Worm (Caenorhabditis elegans) whole organism, young adult: ENCODE data around the gene srj-25.
A peak's percentile ranks its signal among the peaks of the same experiment; 100 is the strongest.

Experiments
- B0261.1 ChIP-seq: sonication (generic microtip); optimal IDR thresholded peaks from 2 replicates; lab custom pipeline; 2016; ENCODE audit warnings: mild to moderate bottlenecking, missing genetic modification characterization, moderate library complexity, missing compliant biosample characterization
- B0336.3 ChIP-seq: fragments of 200-800 bp; sonication (Bioruptor generic); IDR thresholded peaks from 2 replicates; pipeline ENCODE4 v1.3.6; 2022; ENCODE audit warnings: missing genetic modification characterization, missing compliant biosample characterization
- C17E4.6 ChIP-seq: fragments of 200-800 bp; sonication (Bioruptor generic); IDR thresholded peaks from 2 replicates; pipeline ENCODE4 v1.3.6; 2022; ENCODE audit warnings: missing genetic modification reagents, missing genetic modification characterization, missing compliant biosample characterization
- F52B5.7 ChIP-seq: sonication (generic microtip); optimal IDR thresholded peaks from 2 replicates; lab custom pipeline; 2016; ENCODE audit warnings: mild to moderate bottlenecking, missing genetic modification characterization, missing compliant biosample characterization
- F57C9.4 ChIP-seq: sonication (generic microtip); optimal IDR thresholded peaks from 2 replicates; lab custom pipeline; 2017; ENCODE audit warnings: mild to moderate bottlenecking, missing genetic modification characterization, missing compliant biosample characterization
- K12H6.12 ChIP-seq: fragments of 200-800 bp; sonication (Bioruptor generic); optimal IDR thresholded peaks from 2 replicates; lab custom pipeline; 2018; ENCODE audit warnings: mild to moderate bottlenecking, missing genetic modification characterization, missing compliant biosample characterization
- Y53G8AR.9 ChIP-seq: fragments of 200-800 bp; sonication (Bioruptor generic); conservative IDR thresholded peaks from 2 replicates; pipeline ENCODE4 v1.3.6; 2022; ENCODE audit warnings: missing genetic modification reagents, missing genetic modification characterization, missing compliant biosample characterization
- Y56A3A.18 ChIP-seq: fragments of 200-800 bp; sonication (Bioruptor generic); IDR thresholded peaks from 2 replicates; pipeline ENCODE4 v1.3.6; 2022; ENCODE audit warnings: missing genetic modification reagents, missing genetic modification characterization, missing compliant biosample characterization
- Y95B8A.8 ChIP-seq: fragments of 200-800 bp; sonication (Bioruptor generic); IDR thresholded peaks from 2 replicates; pipeline ENCODE4 v1.3.6; 2022; ENCODE audit warnings: missing genetic modification reagents, missing genetic modification characterization, missing compliant biosample characterization
- akir-1 ChIP-seq: fragments of 200-800 bp; sonication (Bioruptor generic); optimal IDR thresholded peaks from 2 replicates; lab custom pipeline; 2018; ENCODE audit warnings: mild to moderate bottlenecking, missing genetic modification characterization, moderate library complexity, missing compliant biosample characterization
- aptf-2 ChIP-seq: fragments of 200-800 bp; sonication (Bioruptor generic); conservative IDR thresholded peaks from 2 replicates; pipeline ENCODE4 v1.3.6; 2022; ENCODE audit warnings: missing genetic modification reagents, missing genetic modification characterization, missing compliant biosample characterization
- athp-1 ChIP-seq: sonication (generic microtip); optimal IDR thresholded peaks from 2 replicates; lab custom pipeline; 2017; ENCODE audit warnings: mild to moderate bottlenecking, missing genetic modification characterization, missing compliant biosample characterization
- attf-3 ChIP-seq: fragments of 200-800 bp; sonication (Bioruptor generic); conservative IDR thresholded peaks from 2 replicates; pipeline ENCODE4 v1.3.6; 2022; ENCODE audit warnings: missing genetic modification reagents, missing genetic modification characterization, missing compliant biosample characterization
- ceh-100 ChIP-seq: fragments of 200-800 bp; sonication (Bioruptor generic); IDR thresholded peaks from 2 replicates; pipeline ENCODE4 v1.3.6; 2022; ENCODE audit warnings: missing genetic modification reagents, missing genetic modification characterization, missing compliant biosample characterization
- ceh-40 ChIP-seq: fragments of 200-800 bp; sonication (Bioruptor generic); IDR thresholded peaks from 2 replicates; pipeline ENCODE4 v1.3.6; 2022; ENCODE audit warnings: missing genetic modification characterization, missing compliant biosample characterization
- chd-7 ChIP-seq: sonication (generic microtip); optimal IDR thresholded peaks from 2 replicates; lab custom pipeline; 2016; ENCODE audit warnings: mild to moderate bottlenecking, missing genetic modification characterization, moderate library complexity, missing compliant biosample characterization
- dpl-1 ChIP-seq: fragments of 150-350 bp; optimal IDR thresholded peaks from 2 replicates; lab custom pipeline; 2014; ENCODE audit warnings: missing biosample characterization, missing genetic modification reagents, missing genetic modification characterization
- ekl-4 ChIP-seq: fragments of 200-800 bp; sonication (Bioruptor generic); IDR thresholded peaks from 2 replicates; pipeline ENCODE4 v1.3.6; 2022; ENCODE audit warnings: missing genetic modification reagents, missing genetic modification characterization, missing compliant biosample characterization
- fkh-3 ChIP-seq: sonication (generic microtip); optimal IDR thresholded peaks from 2 replicates; lab custom pipeline; 2016; ENCODE audit warnings: mild to moderate bottlenecking, missing genetic modification characterization, missing compliant biosample characterization
- him-1 ChIP-seq: sonication (generic microtip); optimal IDR thresholded peaks from 2 replicates; lab custom pipeline; 2016; ENCODE audit warnings: missing genotype, missing genetic modification reagents, missing genetic modification characterization, missing compliant biosample characterization
- let-526 ChIP-seq: fragments of 200-800 bp; sonication (Bioruptor generic); IDR thresholded peaks from 2 replicates; pipeline ENCODE4 v1.3.6; 2022; ENCODE audit warnings: missing genetic modification reagents, missing genetic modification characterization, missing compliant biosample characterization
- let-607 ChIP-seq, 2 experiments: fragments of 200-800 bp in 1 of 2; sonication (Bioruptor generic) in 1 of 2; sonication (generic microtip) in 1 of 2; optimal IDR thresholded peaks; 2 replicates each; lab custom pipeline; 2016 to 2018; ENCODE audit warnings: mild to moderate bottlenecking in 2 of 2, missing compliant biosample characterization in 2 of 2, missing genetic modification characterization in 2 of 2, moderate library complexity in 2 of 2, missing genotype in 1 of 2
- lsl-1 ChIP-seq: fragments of 200-800 bp; sonication (Bioruptor generic); optimal IDR thresholded peaks from 2 replicates; lab custom pipeline; 2018; ENCODE audit warnings: mild to moderate bottlenecking, missing genetic modification characterization, moderate library complexity, missing compliant biosample characterization
- lsy-27 ChIP-seq: sonication (generic microtip); optimal IDR thresholded peaks from 2 replicates; lab custom pipeline; 2017; ENCODE audit warnings: missing genetic modification characterization, mild to moderate bottlenecking, missing compliant biosample characterization, antibody characterized with exemption, missing genotype, borderline replicate concordance; ENCODE audit not compliant: insufficient read depth
- madf-10 ChIP-seq: sonication (generic microtip); optimal IDR thresholded peaks from 2 replicates; lab custom pipeline; 2016; ENCODE audit warnings: mild to moderate bottlenecking, missing genetic modification characterization, missing compliant biosample characterization
- madf-6 ChIP-seq: fragments of 200-800 bp; sonication (Bioruptor generic); IDR thresholded peaks from 2 replicates; pipeline ENCODE4 v1.3.6; 2022; ENCODE audit warnings: missing genetic modification reagents, missing genetic modification characterization, missing compliant biosample characterization
- madf-8 ChIP-seq: fragments of 200-800 bp; sonication (Bioruptor generic); conservative IDR thresholded peaks from 2 replicates; pipeline ENCODE4 v1.3.6; 2022; ENCODE audit warnings: missing genetic modification reagents, missing genetic modification characterization, missing compliant biosample characterization
- mcd-1 ChIP-seq: fragments of 200-800 bp; sonication (Bioruptor generic); IDR thresholded peaks from 2 replicates; pipeline ENCODE4 v1.3.6; 2022; ENCODE audit warnings: missing genetic modification reagents, missing genetic modification characterization, missing compliant biosample characterization
- mel-28 ChIP-seq: sonication (generic microtip); optimal IDR thresholded peaks from 2 replicates; lab custom pipeline; 2016; ENCODE audit warnings: borderline replicate concordance, mild to moderate bottlenecking, missing genetic modification characterization, missing compliant biosample characterization
- mes-4 ChIP-seq: sonication (generic microtip); optimal IDR thresholded peaks from 2 replicates; lab custom pipeline; 2016; ENCODE audit warnings: missing genotype, missing genetic modification characterization, missing compliant biosample characterization
- mxl-1 ChIP-seq: sonication (generic microtip); optimal IDR thresholded peaks from 2 replicates; lab custom pipeline; 2016; ENCODE audit warnings: missing genetic modification characterization, missing compliant biosample characterization
- nfya-1 ChIP-seq: sonication (generic microtip); optimal IDR thresholded peaks from 2 replicates; lab custom pipeline; 2017; ENCODE audit warnings: antibody characterized with exemption, missing compliant biosample characterization, missing genetic modification characterization, borderline replicate concordance; ENCODE audit not compliant: insufficient read depth
- nhr-120 ChIP-seq: fragments of 200-800 bp; sonication (Bioruptor generic); IDR thresholded peaks from 2 replicates; pipeline ENCODE4 v1.3.6; 2022; ENCODE audit warnings: missing genetic modification characterization, missing compliant biosample characterization
- nhr-27 ChIP-seq: fragments of 200-800 bp; sonication (Bioruptor generic); optimal IDR thresholded peaks from 2 replicates; lab custom pipeline; 2018; ENCODE audit warnings: mild to moderate bottlenecking, missing genetic modification characterization, moderate library complexity, missing compliant biosample characterization
- nhr-90 ChIP-seq: sonication (generic microtip); optimal IDR thresholded peaks from 2 replicates; lab custom pipeline; 2016; ENCODE audit warnings: missing genotype, mild to moderate bottlenecking, missing genetic modification characterization, missing compliant biosample characterization
- pbrm-1 ChIP-seq: fragments of 200-800 bp; sonication (Bioruptor generic); IDR thresholded peaks from 2 replicates; pipeline ENCODE4 v1.3.6; 2022; ENCODE audit warnings: missing genetic modification reagents, missing genetic modification characterization, missing compliant biosample characterization
- pha-4 ChIP-seq: fragments of 150-350 bp; sonication (generic microtip); optimal IDR thresholded peaks from 2 replicates; lab custom pipeline; 2014; ENCODE audit warnings: missing biosample characterization, missing genetic modification reagents, missing genetic modification characterization
- rcor-1 ChIP-seq: fragments of 200-800 bp; sonication (Bioruptor generic); IDR thresholded peaks from 2 replicates; pipeline ENCODE4 v1.3.6; 2022; ENCODE audit warnings: missing genetic modification reagents, missing genetic modification characterization, missing compliant biosample characterization
- repo-1 ChIP-seq: sonication (generic microtip); optimal IDR thresholded peaks from 2 replicates; lab custom pipeline; 2017; ENCODE audit warnings: mild to moderate bottlenecking, missing genetic modification characterization, missing compliant biosample characterization
- sea-2 ChIP-seq: fragments of 200-800 bp; sonication (Bioruptor generic); IDR thresholded peaks from 2 replicates; pipeline ENCODE4 v1.3.6; 2022; ENCODE audit warnings: missing genetic modification characterization, missing compliant biosample characterization
- snpc-4 ChIP-seq, 5 experiments: fragments of 150-350 bp in 1 of 5; sonication (generic microtip) in 4 of 5; optimal IDR thresholded peaks; 2 replicates each; lab custom pipeline; 2014 to 2018; ENCODE audit warnings: missing genetic modification characterization in 5 of 5, missing biosample characterization in 3 of 5, antibody characterized with exemption in 2 of 5, mild to moderate bottlenecking in 2 of 5, missing compliant biosample characterization in 2 of 5, missing genotype in 2 of 5, moderate library complexity in 2 of 5, missing genetic modification reagents in 1 of 5
- somi-1 ChIP-seq: fragments of 200-800 bp; sonication (Bioruptor generic); optimal IDR thresholded peaks from 2 replicates; lab custom pipeline; 2018; ENCODE audit warnings: mild to moderate bottlenecking, missing genetic modification characterization, missing compliant biosample characterization
- sptf-2 ChIP-seq: fragments of 200-800 bp; sonication (Bioruptor generic); optimal IDR thresholded peaks from 2 replicates; lab custom pipeline; 2018; ENCODE audit warnings: mild to moderate bottlenecking, missing genetic modification characterization, missing compliant biosample characterization
- tbp1 ChIP-seq: fragments of 200-800 bp; sonication (Bioruptor generic); optimal IDR thresholded peaks from 2 replicates; lab custom pipeline; 2018; ENCODE audit warnings: mild to moderate bottlenecking, missing genetic modification characterization, missing compliant biosample characterization
- tlf-1 ChIP-seq: fragments of 200-800 bp; sonication (Bioruptor generic); optimal IDR thresholded peaks from 2 replicates; lab custom pipeline; 2018; ENCODE audit warnings: mild to moderate bottlenecking, missing genetic modification characterization, missing compliant biosample characterization
- unc-62 ChIP-seq: fragments of 150-350 bp; optimal IDR thresholded peaks from 2 replicates; lab custom pipeline; 2014; ENCODE audit warnings: missing biosample characterization, missing genetic modification reagents, missing genetic modification characterization
- ztf-22 ChIP-seq: fragments of 200-800 bp; sonication (Bioruptor generic); optimal IDR thresholded peaks from 2 replicates; lab custom pipeline; 2018; ENCODE audit warnings: mild to moderate bottlenecking, missing genetic modification characterization, moderate library complexity, missing compliant biosample characterization
- ztf-28 ChIP-seq: fragments of 200-800 bp; sonication (Bioruptor generic); IDR thresholded peaks from 2 replicates; pipeline ENCODE4 v1.3.6; 2022; ENCODE audit warnings: missing genetic modification reagents, missing genetic modification characterization, missing compliant biosample characterization

srj-25 gene

DNA sequence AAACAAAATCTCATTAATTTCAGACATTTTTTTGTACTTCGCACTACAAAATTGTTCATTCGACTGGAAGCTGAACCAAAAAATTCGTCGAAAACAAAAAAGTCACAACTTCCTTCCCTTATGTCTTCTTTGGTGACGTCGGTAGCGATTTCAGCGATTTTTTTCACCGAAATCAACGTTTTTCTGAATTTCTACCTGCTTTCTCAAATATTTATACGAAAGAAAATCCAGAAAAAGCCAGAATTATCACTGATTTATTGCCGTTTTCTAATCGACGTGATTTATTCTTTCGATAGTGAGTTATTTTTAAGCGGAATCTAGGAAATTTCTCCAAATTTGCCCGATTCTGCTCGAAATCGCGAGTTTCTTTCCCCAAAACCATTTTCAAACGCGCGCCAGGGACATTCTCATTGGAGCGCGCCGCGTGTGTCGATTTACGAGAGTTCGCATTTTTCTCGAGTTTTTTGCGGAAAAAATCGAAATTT lies 38.8 kb upstream of the srj-25 start, which contains the start of gene srbc-58 (continued):
- TF ChIP-seq lsy-27 (tag; lab: Kevin White, UChicago): no peak
- TF ChIP-seq ceh-100: no peak
- no peak for TF ChIP-seq C17E4.6
- TF ChIP-seq B0336.3 (GFP tag; lab: Robert Waterston, UW): peak; percentile 83
- TF ChIP-seq madf-6 (GFP tag; lab: Robert Waterston, UW): peak; percentile 27
- no peak for TF ChIP-seq F57C9.4
- TF ChIP-seq snpc-4 (GFP tag; optimal IDR thresholded peaks at IDR 0.05; lab: Kevin White, UChicago): no peak
- peak in 2 of 4 experiments; percentile 10 to 39 for TF ChIP-seq snpc-4 (tag; optimal IDR thresholded peaks at IDR 0.05; lab: Kevin White, UChicago)
- TF ChIP-seq athp-1 (tag; lab: Kevin White, UChicago): no peak
- TF ChIP-seq nhr-27 (tag; lab: Kevin White, UChicago): no peak
- no peak for TF ChIP-seq nhr-90 (tag; lab: Kevin White, UChicago)
- TF ChIP-seq repo-1 (tag; lab: Kevin White, UChicago): peak; percentile 24
- peak; percentile 39; the same call in 1 of the 2 replicates for TF ChIP-seq pbrm-1 (GFP tag; lab: Robert Waterston, UW)
- no peak for TF ChIP-seq Y95B8A.8
- no peak for TF ChIP-seq rcor-1 (GFP tag; lab: Robert Waterston, UW)
- TF ChIP-seq mes-4 (tag; lab: Kevin White, UChicago): no peak
- peak; percentile 49 for TF ChIP-seq him-1 (tag; lab: Kevin White, UChicago)
- TF ChIP-seq lsl-1 (GFP tag; lab: Kevin White, UChicago): peak; percentile 27
- no peak for TF ChIP-seq akir-1 (GFP tag; lab: Kevin White, UChicago)
- TF ChIP-seq K12H6.12: no peak
- TF ChIP-seq nfya-1 (tag; lab: Kevin White, UChicago): no peak
- no peak for TF ChIP-seq ztf-22 (GFP tag; lab: Kevin White, UChicago)
- peak; percentile 52 for TF ChIP-seq dpl-1
- no peak for TF ChIP-seq ztf-28
- no peak for TF ChIP-seq ceh-40 (GFP tag; lab: Robert Waterston, UW)
- no peak for TF ChIP-seq F52B5.7
- no peak for TF ChIP-seq aptf-2 (GFP tag; lab: Robert Waterston, UW)
- TF ChIP-seq sptf-2 (GFP tag; lab: Kevin White, UChicago): no peak
- TF ChIP-seq let-526 (GFP tag; lab: Robert Waterston, UW): no peak
- TF ChIP-seq somi-1: no peak
- no peak for TF ChIP-seq let-607 (tag; optimal IDR thresholded peaks at IDR 0.05; lab: Kevin White, UChicago)
- TF ChIP-seq attf-3 (GFP tag; lab: Robert Waterston, UW): no peak
- no peak for TF ChIP-seq mel-28 (tag; lab: Kevin White, UChicago)
- no peak for TF ChIP-seq chd-7 (tag; lab: Kevin White, UChicago)
- no peak for TF ChIP-seq Y56A3A.18 (GFP tag; lab: Robert Waterston, UW)
- peak; percentile 11 for TF ChIP-seq tbp1 (GFP tag; lab: Kevin White, UChicago)
- TF ChIP-seq madf-10 (tag; lab: Kevin White, UChicago): no peak
- TF ChIP-seq tlf-1 (GFP tag; lab: Kevin White, UChicago): peak; percentile 72
- no peak for TF ChIP-seq mxl-1 (tag; lab: Kevin White, UChicago)
- no peak for TF ChIP-seq madf-8 (GFP tag; lab: Robert Waterston, UW)
- no peak for TF ChIP-seq unc-62 (GFP tag; lab: Kevin White, UChicago)
- peak; percentile 78 for TF ChIP-seq ekl-4
- no peak for TF ChIP-seq nhr-120 (GFP tag; lab: Robert Waterston, UW)
- peak; percentile 69; the same call in 1 of the 2 replicates for TF ChIP-seq Y53G8AR.9
- TF ChIP-seq pha-4 (tag; lab: Kevin White, UChicago): no peak
- TF ChIP-seq fkh-3 (tag; lab: Kevin White, UChicago): no peak
- TF ChIP-seq mcd-1 (GFP tag; lab: Robert Waterston, UW): peak; percentile 83
- no peak for TF ChIP-seq sea-2 (GFP tag; lab: Robert Waterston, UW)
- no peak for TF ChIP-seq B0261.1 (tag; lab: Kevin White, UChicago)
